Fruit fly (Drosophila melanogaster) S2 (cell line): ENCODE measurements around the gene CG13075.

Experiments used
- CG8478 ChIP-seq: fragments of >200 bp; optimal IDR thresholded peaks from 2 replicates; lab custom pipeline; 2018
- CTCF ChIP-seq, 2 experiments: fragments of >200 bp; optimal IDR thresholded peaks; 2 replicates each; lab custom pipeline; 2018

Gene CG13075

DNA sequence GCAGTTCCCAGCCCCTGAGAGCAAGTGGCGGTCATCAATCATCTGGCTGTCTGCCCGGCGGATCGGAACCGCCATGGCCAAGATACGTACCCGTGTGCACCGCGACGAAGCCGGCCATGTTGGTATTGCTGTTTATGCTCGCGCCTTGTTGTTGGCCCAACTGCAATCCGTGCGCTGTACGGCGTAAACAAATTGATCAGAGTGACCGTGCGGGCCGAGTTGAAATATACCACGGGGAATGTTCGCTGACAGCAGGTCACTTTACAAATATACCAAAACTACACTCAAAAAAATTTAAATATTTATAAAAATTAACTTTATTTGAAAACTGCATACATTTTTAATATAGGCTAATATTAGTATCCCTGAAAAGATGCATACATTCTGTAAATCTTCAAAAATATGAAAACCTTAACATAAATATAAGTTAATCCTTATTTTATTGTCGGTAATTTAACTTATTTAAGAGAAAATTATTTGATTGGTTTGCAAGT is 3.6 kb downstream of the CG13075 start, which contains the start of gene Tasp1:
Gene Tasp1, minus strand, starts transcription at position 203 of the 494 bp plus-strand sequence.
- no peak for TF ChIP-seq CTCF (optimal IDR thresholded peaks at IDR 0.05; lab: Kevin White, UChicago)
- TF ChIP-seq CG8478 (lab: Kevin White, UChicago) = no peak

DNA sequence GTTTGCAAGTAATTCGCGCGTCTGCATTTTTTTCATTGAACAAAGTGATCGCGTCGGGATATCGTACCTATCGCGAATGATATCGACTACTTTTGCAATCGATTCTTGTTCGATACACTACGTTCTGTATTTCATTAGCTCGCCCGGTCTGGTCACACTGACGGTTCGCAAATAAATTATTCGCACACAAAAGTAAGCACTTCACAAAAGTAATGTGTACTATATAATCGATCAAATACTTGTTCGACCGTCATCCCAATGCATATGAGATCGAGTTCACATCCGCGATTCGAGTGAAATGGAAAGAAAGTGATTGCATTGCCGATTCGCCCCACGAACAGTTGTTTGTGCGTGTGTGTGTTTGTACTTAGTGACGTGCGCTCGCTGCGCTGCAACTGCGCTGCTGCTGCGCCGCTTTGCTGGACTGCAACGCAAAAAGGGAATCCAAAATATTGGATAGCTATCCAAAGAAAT is 6.6 kb downstream of the CG13075 start, which contains the start of the genes CG5235 and ClC-c:
Gene CG5235, minus strand, starts transcription at position 63 of the 474 bp plus-strand sequence.
Gene ClC-c, plus strand, starts transcription at position 125 of the 474 bp plus-strand sequence.
- no peak for TF ChIP-seq CG8478 (lab: Kevin White, UChicago)
- peak in 1 of 2 experiments; percentile 28 for TF ChIP-seq CTCF (optimal IDR thresholded peaks at IDR 0.05; lab: Kevin White, UChicago)

DNA sequence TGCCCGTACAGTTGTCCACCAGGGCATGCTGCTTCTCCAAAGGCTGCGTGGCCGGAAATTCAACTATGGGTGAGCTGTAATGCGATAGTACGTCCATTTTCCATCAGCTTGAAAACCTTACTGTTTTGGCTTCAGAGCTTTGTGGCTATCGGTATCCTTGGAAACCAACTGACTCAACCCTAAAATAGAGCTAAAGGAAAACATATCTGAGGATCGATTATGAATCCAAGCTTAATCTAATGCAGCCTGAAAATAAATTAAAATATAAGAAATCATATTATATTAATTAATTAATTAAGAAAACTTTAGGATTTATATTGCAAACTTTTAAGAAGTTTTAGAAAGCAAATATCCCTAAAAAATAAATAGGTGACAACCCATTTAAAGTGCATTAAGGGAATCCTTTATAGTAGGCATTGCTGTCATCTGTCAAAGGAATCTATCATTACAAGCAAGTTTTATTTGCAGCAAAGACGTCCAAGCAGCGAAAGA is 13.6 kb downstream of the CG13075 start, which contains the start of the genes CG13074 and ATPsynbetaL:
Gene CG13074, minus strand, starts transcription at position 101 of the 492 bp plus-strand sequence.
Gene ATPsynbetaL, plus strand, starts transcription at position 442 of the 492 bp plus-strand sequence.
- no peak for TF ChIP-seq CTCF (optimal IDR thresholded peaks at IDR 0.05; lab: Kevin White, UChicago)
- no peak for TF ChIP-seq CG8478 (lab: Kevin White, UChicago)

DNA sequence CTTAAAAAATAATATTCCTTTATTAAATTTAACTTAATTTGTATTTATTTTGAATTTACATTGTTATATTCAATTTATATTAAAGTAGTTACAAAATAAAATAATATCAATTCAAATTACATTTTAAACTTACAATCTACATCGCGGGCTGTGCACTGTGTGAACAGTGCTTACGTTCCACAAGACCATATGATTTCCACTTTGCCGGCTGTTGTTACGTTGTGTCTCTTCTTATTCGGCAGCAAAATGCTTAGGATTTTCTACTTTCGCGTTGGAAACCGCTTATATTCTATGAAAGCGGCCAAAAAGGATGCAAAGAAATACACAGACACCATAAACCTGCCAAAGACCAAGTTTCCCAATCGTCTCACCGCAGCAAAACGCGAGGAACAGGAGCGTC is 16.3 kb downstream of the CG13075 start, which contains the start of gene IleRS-m:
Gene IleRS-m, plus strand, starts transcription at position 222 of the 400 bp plus-strand sequence.
- no peak for TF ChIP-seq CG8478 (lab: Kevin White, UChicago)
- no peak for TF ChIP-seq CTCF (optimal IDR thresholded peaks at IDR 0.05; lab: Kevin White, UChicago)

DNA sequence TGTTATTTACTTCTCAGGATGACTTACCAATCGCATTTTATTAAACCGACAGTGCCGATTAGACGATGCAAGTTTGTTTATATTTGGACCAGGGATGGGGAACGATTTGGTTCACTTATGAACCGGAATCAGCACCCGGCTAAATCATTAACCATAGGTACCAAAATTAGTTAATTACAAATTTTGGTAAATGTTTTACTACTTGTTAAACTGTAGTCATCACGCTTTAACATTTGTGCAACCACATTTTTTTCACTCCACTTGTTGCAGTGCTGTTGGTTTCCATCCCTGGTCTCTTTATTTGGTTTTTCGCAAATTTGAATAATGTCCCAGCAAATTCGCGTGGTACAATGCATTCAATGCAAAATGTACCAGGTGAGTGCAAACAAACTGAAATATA is 21.7 kb downstream of the CG13075 start, which contains the start of the genes IntS9 and CG43295:
Gene IntS9, minus strand, starts transcription at position 100 of the 400 bp plus-strand sequence.
Gene CG43295, plus strand, starts transcription at position 325 of the 400 bp plus-strand sequence.
- TF ChIP-seq CG8478 (lab: Kevin White, UChicago) (no peak), CTCF (optimal IDR thresholded peaks at IDR 0.05; lab: Kevin White, UChicago) (no peak)

DNA sequence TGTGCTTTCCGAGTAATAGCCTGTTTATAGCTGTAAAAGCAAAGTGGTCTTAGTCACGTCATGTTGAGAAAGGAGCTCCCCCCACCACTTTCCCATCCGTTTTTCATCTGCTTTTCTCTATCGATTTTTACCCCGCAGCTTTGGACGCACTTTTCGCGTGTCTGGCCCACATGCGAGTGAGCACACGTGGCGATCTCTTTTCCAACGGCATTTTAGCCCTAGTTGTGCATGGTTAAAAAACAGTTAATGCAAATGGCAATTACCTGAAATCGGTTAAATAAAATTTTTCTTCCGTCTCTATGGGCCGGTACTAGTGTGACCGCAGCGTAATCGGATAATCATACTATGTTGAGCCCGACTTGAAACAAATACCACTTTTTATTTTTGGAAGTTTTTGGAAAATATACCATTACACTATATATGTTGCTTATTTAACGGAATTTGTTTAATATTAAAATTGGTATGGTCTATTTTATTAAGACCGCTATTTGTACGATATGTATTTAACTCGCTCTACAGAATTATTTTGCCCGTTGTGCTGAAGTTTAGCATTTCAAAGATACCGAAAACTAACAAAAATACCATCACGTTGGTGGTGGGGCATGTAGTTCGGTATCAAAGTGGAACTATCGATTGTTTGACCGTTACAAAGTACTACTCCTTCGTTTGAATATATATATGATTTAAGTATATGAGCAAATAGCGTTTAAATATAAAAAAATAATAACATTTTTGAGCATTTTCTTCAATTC is 28.5 kb downstream of the CG13075 start, which contains the start of gene Zn72D:
Gene Zn72D, minus strand, starts transcription at position 558 of the 752 bp plus-strand sequence.
- no peak for TF ChIP-seq CTCF (optimal IDR thresholded peaks at IDR 0.05; lab: Kevin White, UChicago)
- no peak for TF ChIP-seq CG8478 (lab: Kevin White, UChicago)

DNA sequence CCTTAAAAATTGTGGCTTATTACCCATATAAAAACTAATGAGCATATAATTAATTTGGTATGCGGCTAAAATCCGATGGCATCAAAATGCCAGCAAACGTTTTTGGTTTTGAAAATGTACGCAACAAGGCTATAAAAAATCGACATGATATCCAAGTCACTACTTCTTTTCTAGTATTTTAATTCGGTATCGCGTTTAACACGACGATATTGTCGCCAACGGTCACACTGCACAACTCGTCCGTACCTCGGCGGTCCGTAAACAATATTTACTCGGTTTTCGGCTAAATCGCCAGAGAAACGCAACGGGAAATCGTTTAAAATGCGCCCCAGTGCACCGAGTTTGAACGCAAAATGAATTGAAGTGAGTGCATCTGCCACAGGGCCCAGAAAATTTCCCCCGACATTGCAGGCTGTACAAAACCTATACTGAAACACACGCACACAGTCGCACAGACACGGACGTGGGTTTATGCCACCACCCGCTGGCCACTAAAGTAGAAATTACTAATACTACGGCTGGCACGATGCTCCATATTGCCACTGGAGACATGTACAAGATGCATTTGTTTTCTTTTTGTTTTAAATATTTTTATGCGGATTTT is 29.3 kb downstream of the CG13075 start, which contains the start of gene Taf4:
Gene Taf4, plus strand, starts transcription at position 210 of the 604 bp plus-strand sequence.
- TF ChIP-seq CTCF (optimal IDR thresholded peaks at IDR 0.05; lab: Kevin White, UChicago) = peak in 1 of 2 experiments; percentile 1
- TF ChIP-seq CG8478 (lab: Kevin White, UChicago) = no peak

DNA sequence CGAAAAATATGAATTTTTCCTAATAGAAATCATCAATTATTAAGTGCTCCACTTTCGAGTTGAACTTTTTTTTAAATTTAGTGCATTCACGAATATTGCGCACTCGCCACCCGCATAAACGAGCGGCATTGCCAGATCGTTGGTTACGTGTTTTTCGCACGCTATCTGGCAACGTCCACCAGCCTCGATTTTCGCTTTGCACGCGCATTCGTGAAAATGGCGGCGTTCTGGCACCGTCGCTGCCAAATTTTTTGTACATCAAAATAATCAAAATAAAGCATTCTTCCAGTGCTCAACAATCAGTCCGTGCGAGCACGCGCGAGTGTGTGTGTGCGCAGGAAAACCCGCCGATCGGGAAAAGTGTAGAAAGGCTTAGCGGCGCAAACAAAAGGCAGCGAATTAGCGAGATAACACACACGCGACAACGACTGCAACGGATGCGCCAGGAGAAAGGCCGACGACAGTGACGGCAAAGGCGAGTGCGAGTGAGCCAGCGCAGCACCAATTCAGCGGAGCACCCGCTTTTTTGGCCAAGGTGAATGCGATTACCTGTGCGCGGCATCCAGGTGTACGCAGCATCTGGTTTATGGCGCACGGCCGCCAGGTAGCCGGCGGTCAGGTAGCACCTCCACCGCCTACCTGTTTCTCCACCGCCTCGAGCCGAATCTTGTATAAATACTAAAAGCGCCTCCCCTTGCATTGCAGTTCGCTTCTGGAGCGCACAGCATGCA is 30.0 kb downstream of the CG13075 start:
- TF ChIP-seq CTCF (optimal IDR thresholded peaks at IDR 0.05; lab: Kevin White, UChicago) = peak in 1 of 2 experiments; percentile 13
- TF ChIP-seq CG8478 (lab: Kevin White, UChicago) = no peak

DNA sequence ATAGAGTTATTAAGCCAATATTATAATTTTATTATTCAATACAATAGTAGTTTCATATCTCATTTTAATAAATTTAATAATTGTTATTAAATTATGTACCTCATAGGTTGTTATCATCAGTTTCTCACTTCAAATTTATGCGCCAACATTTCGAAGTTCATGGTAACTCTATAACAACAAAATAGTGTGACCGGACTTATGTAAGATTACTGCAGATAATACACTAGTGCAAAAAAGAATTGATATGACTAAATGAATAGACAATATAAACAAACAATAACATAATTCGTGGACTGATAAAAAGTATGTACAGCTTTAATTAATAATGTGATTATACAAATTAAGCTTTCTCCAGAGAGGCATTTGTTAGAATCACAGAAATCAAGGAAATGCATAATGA is 38.0 kb downstream of the CG13075 start, which contains the start of gene Strump:
Gene Strump, plus strand, starts transcription at position 212 of the 400 bp plus-strand sequence.
- TF ChIP-seq CG8478 (lab: Kevin White, UChicago) = no peak
- no peak for TF ChIP-seq CTCF (optimal IDR thresholded peaks at IDR 0.05; lab: Kevin White, UChicago)

DNA sequence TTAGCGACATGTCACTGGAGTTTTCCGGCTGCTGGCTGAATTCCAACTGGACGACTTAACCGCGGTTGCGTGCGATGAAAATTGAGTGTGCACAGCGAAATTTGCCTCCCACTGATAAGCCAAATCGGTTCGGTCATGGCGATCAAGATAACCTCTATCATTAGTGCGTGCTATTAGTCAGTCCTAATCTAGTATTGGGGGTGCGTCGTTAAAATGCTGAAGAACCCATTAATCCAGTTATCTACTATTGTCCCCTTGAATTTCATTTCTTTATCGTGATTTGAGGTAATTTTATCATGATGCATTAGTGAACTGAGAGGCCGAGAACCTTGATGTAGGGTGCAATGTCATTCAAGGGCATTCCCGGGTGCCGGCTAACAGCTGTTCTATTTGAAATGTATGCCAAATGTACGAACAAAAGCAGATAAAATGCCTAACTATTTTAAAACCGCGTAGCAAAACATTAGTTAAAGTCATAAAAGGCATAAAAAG is 44.7 kb downstream of the CG13075 start, which contains the start of gene Pgm1:
Gene Pgm1, minus strand, starts transcription at position 51 of the 492 bp plus-strand sequence.
- no peak for TF ChIP-seq CTCF (optimal IDR thresholded peaks at IDR 0.05; lab: Kevin White, UChicago)
- no peak for TF ChIP-seq CG8478 (lab: Kevin White, UChicago)

DNA sequence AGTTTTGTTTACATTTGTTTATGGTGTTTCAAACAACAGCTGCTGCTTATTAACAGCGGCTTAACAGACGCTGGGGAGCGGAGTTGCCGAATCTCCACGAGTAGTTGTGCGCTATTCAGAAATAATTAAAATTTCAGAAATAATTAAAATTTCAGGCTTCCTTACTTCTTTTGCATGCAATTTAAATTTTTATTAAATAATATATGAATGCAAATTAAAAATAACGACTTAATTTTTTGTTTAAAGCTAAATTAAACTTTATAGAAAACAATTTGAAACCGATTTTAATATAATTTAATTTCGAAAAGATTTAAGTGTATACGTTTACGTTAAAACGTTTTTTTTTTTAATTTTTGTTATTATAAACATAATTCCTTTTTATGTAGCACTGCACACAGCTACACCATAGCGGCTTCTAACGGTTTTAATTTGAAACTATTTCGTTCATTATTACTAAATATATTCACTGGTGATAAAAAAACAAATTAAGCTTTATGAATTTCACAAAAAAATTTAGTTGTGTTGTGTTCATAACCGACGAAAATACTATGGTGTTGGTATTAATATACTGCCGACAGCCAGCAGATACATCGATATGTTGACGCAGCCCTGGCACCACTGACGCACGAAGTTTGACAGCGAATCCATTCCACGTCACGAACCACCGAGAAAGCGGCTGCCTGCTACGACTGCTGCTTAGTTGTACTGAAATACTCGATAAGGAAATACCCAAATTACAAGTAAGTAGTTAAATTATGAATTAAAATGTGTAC is 45.4 kb downstream of the CG13075 start, which contains the start of gene SsRbeta:
Gene SsRbeta, plus strand, starts transcription at position 645 of the 773 bp plus-strand sequence.
- peak in 1 of 2 experiments; percentile 35 for TF ChIP-seq CTCF (optimal IDR thresholded peaks at IDR 0.05; lab: Kevin White, UChicago)
- no peak for TF ChIP-seq CG8478 (lab: Kevin White, UChicago)
